Fruit fly (Drosophila melanogaster) whole organism, embryonic: ENCODE data around the gene CG8159.
A peak's percentile ranks its signal among the peaks of the same experiment; 100 is the strongest.

ENCODE experiments used
- CG10654 ChIP-seq: fragments of 200-800 bp; sonication (Bioruptor generic); optimal IDR thresholded peaks from 2 replicates; lab custom pipeline; 2016; ENCODE audit warnings: missing biosample characterization, missing genetic modification characterization
- CG10979 ChIP-seq: fragments of 200-800 bp; sonication (Bioruptor generic); optimal IDR thresholded peaks from 2 replicates; lab custom pipeline; 2018; ENCODE audit warnings: missing biosample characterization, mild to moderate bottlenecking, missing genetic modification characterization, moderate library complexity
- CG11085 ChIP-seq: fragments of 200-800 bp; sonication (Bioruptor generic); IDR thresholded peaks from 2 replicates; pipeline ENCODE4 v1.3.6; 2022; ENCODE audit warnings: missing biosample characterization, missing genetic modification characterization
- CG15269 ChIP-seq: fragments of 200-800 bp; sonication (Bioruptor generic); optimal IDR thresholded peaks from 2 replicates; lab custom pipeline; 2018; ENCODE audit warnings: missing biosample characterization, mild to moderate bottlenecking, missing genetic modification characterization, moderate library complexity
- CG17328 ChIP-seq: fragments of 200-800 bp; sonication (Bioruptor generic); IDR thresholded peaks from 2 replicates; pipeline ENCODE4 v1.3.6; 2022; ENCODE audit warnings: missing biosample characterization, missing genetic modification characterization
- CG18599 ChIP-seq: fragments of 200-800 bp; sonication (Bioruptor generic); optimal IDR thresholded peaks from 3 replicates; lab custom pipeline; 2017; ENCODE audit warnings: missing biosample characterization, missing genetic modification characterization, mild to moderate bottlenecking, moderate library complexity, missing genetic modification reagents
- CG2199 ChIP-seq: fragments of 200-800 bp; sonication (Bioruptor generic); IDR thresholded peaks from 3 replicates; pipeline ENCODE4 v1.3.6; 2022; ENCODE audit warnings: missing biosample characterization, missing genetic modification characterization
- CG2678 ChIP-seq: fragments of 200-800 bp; sonication (Bioruptor generic); optimal IDR thresholded peaks from 3 replicates; lab custom pipeline; 2019; ENCODE audit warnings: missing biosample characterization, mild to moderate bottlenecking, missing genetic modification characterization, moderate library complexity
- CG2712 ChIP-seq: fragments of 200-800 bp; optimal IDR thresholded peaks from 3 replicates; lab custom pipeline; 2019; ENCODE audit warnings: missing biosample characterization, mild to moderate bottlenecking, missing genetic modification characterization, moderate library complexity
- CG30020 ChIP-seq: fragments of 200-800 bp; optimal IDR thresholded peaks from 2 replicates; lab custom pipeline; 2019; ENCODE audit warnings: missing biosample characterization, mild to moderate bottlenecking, missing genetic modification characterization, moderate library complexity
- CG31224 ChIP-seq: fragments of 200-800 bp; sonication (Bioruptor generic); IDR thresholded peaks from 2 replicates; pipeline ENCODE4 v1.3.6; 2022; ENCODE audit warnings: missing biosample characterization, missing genetic modification characterization
- CG4730 ChIP-seq: fragments of 200-800 bp; sonication (Bioruptor generic); IDR thresholded peaks from 2 replicates; pipeline ENCODE4 v1.3.6; 2022; ENCODE audit warnings: missing biosample characterization, missing genetic modification characterization
- CG4854 ChIP-seq: fragments of 200-800 bp; sonication (Bioruptor generic); optimal IDR thresholded peaks from 2 replicates; lab custom pipeline; 2016; ENCODE audit warnings: missing biosample characterization, missing genetic modification characterization, inconsistent platforms
- CG6254 ChIP-seq: fragments of 200-800 bp; sonication (Bioruptor generic); optimal IDR thresholded peaks from 3 replicates; lab custom pipeline; 2017; ENCODE audit warnings: mild to moderate bottlenecking, missing biosample characterization, missing genetic modification reagents, missing genetic modification characterization
- CG7963 ChIP-seq: fragments of 200-800 bp; sonication (Bioruptor generic); IDR thresholded peaks from 3 replicates; pipeline ENCODE4 v1.3.6; 2022; ENCODE audit warnings: missing biosample characterization, missing genetic modification characterization; ENCODE audit not compliant: partially characterized antibody
- Dfd ChIP-seq, 2 experiments: fragments of >200 bp; optimal IDR thresholded peaks; 2 replicates each; lab custom pipeline; 2017; ENCODE audit warnings: missing biosample characterization in 2 of 2, missing genetic modification characterization in 2 of 2
- Doc3 ChIP-seq: fragments of 200-800 bp; sonication (Bioruptor generic); IDR thresholded peaks from 3 replicates; pipeline ENCODE4 v1.3.6; 2022; ENCODE audit warnings: missing biosample characterization, missing genetic modification characterization; ENCODE audit not compliant: partially characterized antibody
- Fer1 ChIP-seq: fragments of 200-800 bp; sonication (Bioruptor generic); optimal IDR thresholded peaks from 2 replicates; lab custom pipeline; 2017; ENCODE audit warnings: missing biosample characterization, mild to moderate bottlenecking, missing genetic modification characterization
- Sry-β ChIP-seq: fragments of 200-800 bp; sonication (Bioruptor generic); optimal IDR thresholded peaks from 2 replicates; lab custom pipeline; 2018; ENCODE audit warnings: missing biosample characterization, mild to moderate bottlenecking, missing genetic modification characterization, moderate library complexity
- Stat92E ChIP-seq, 3 experiments: fragments of >200 bp in 2 of 3; fragments of 200-800 bp in 1 of 3; sonication (Bioruptor generic) in 1 of 3; optimal IDR thresholded peaks; 2 replicates each; lab custom pipeline; 2017 to 2019; ENCODE audit warnings: missing biosample characterization in 3 of 3, missing genetic modification characterization in 3 of 3, mild to moderate bottlenecking in 1 of 3, moderate library complexity in 1 of 3
- Taf1 ChIP-seq: fragments of 200-800 bp; sonication (Bioruptor generic); IDR thresholded peaks from 2 replicates; pipeline ENCODE4 v1.3.6; 2022; ENCODE audit warnings: missing biosample characterization, missing genetic modification characterization
- dimm ChIP-seq: fragments of 200-800 bp; sonication (Bioruptor generic); IDR thresholded peaks from 2 replicates; pipeline ENCODE4 v1.3.6; 2022; ENCODE audit warnings: missing biosample characterization, missing genetic modification characterization
- dmrt11E ChIP-seq: fragments of 200-800 bp; sonication (Bioruptor generic); optimal IDR thresholded peaks from 3 replicates; lab custom pipeline; 2018; ENCODE audit warnings: missing biosample characterization, mild to moderate bottlenecking, missing genetic modification characterization, moderate library complexity
- grau ChIP-seq: fragments of 200-800 bp; optimal IDR thresholded peaks from 3 replicates; lab custom pipeline; 2019; ENCODE audit warnings: missing biosample characterization, mild to moderate bottlenecking, missing genetic modification characterization, moderate library complexity
- gro ChIP-seq: fragments of 200-800 bp; sonication (Bioruptor generic); optimal IDR thresholded peaks from 2 replicates; lab custom pipeline; 2016; ENCODE audit warnings: missing biosample characterization, missing genetic modification characterization
- lov ChIP-seq, 2 experiments: fragments of 200-800 bp in 1 of 2; fragments of >200 bp in 1 of 2; sonication (Bioruptor generic) in 1 of 2; IDR thresholded peaks in 1 of 2; optimal IDR thresholded peaks in 1 of 2; 2 replicates in 1 of 2; 3 replicates in 1 of 2; pipeline versions ENCODE4 v1.3.6 to Lab custom; 2017 to 2022; ENCODE audit warnings: missing biosample characterization in 1 of 2, missing genetic modification characterization in 1 of 2
- nom ChIP-seq: fragments of 200-800 bp; sonication (Bioruptor generic); optimal IDR thresholded peaks from 2 replicates; lab custom pipeline; 2017; ENCODE audit warnings: missing biosample characterization, missing genetic modification characterization, mild to moderate bottlenecking, moderate library complexity, missing genetic modification reagents
- prd ChIP-seq, 3 experiments: fragments of >200 bp in 2 of 3; fragments of 200-800 bp in 1 of 3; sonication (Bioruptor generic) in 1 of 3; optimal IDR thresholded peaks in 2 of 3; IDR thresholded peaks in 1 of 3; 2 replicates in 2 of 3; 3 replicates in 1 of 3; pipeline versions ENCODE4 v1.3.6 to Lab custom; 2017 to 2022; ENCODE audit warnings: missing biosample characterization in 1 of 3, missing genetic modification characterization in 1 of 3
- pros ChIP-seq: fragments of 200-800 bp; sonication (Bioruptor generic); optimal IDR thresholded peaks from 3 replicates; lab custom pipeline; 2019; ENCODE audit warnings: missing biosample characterization, mild to moderate bottlenecking, missing genetic modification characterization, moderate library complexity
- row ChIP-seq: fragments of 200-800 bp; sonication (Bioruptor generic); IDR thresholded peaks from 3 replicates; pipeline ENCODE4 v1.3.6; 2022; ENCODE audit warnings: missing biosample characterization, missing genetic modification characterization
- sc ChIP-seq, 3 experiments: fragments of >200 bp in 2 of 3; fragments of 200-800 bp in 1 of 3; sonication (Bioruptor generic) in 1 of 3; optimal IDR thresholded peaks; 2 replicates in 2 of 3; 3 replicates in 1 of 3; lab custom pipeline; 2017; ENCODE audit warnings: mild to moderate bottlenecking in 1 of 3, missing biosample characterization in 1 of 3, missing genetic modification characterization in 1 of 3, missing genetic modification reagents in 1 of 3
- tap ChIP-seq: fragments of 200-800 bp; optimal IDR thresholded peaks from 3 replicates; lab custom pipeline; 2019; ENCODE audit warnings: missing biosample characterization, mild to moderate bottlenecking, missing genetic modification characterization, moderate library complexity
- trem ChIP-seq: fragments of 200-800 bp; optimal IDR thresholded peaks from 3 replicates; lab custom pipeline; 2019; ENCODE audit warnings: missing biosample characterization, mild to moderate bottlenecking, missing genetic modification characterization, moderate library complexity

Gene CG8159

dm6 chr3R:8731597-8732263 lies 5.1 kb downstream of the CG8159 start, which contains the start of the genes M1BP and CG8202 (continued):
- TF ChIP-seq CG2678 (tag; lab: Kevin White, UChicago), result peak; percentile 97
- TF ChIP-seq CG31224 (GFP tag; lab: Robert Waterston, UW), result peak; percentile 52
- TF ChIP-seq CG11085, result peak; percentile 56; the same call in 1 of the 2 replicates
- no peak for TF ChIP-seq Dfd (GFP tag; optimal IDR thresholded peaks at IDR 0.05; lab: Kevin White, UChicago)
- peak; percentile 71 for TF ChIP-seq CG4730 (GFP tag; lab: Robert Waterston, UW)
- TF ChIP-seq CG10654 (GFP tag; lab: Kevin White, UChicago), result peak; percentile 85
- no peak for TF ChIP-seq CG2199 (GFP tag; lab: Robert Waterston, UW)
- TF ChIP-seq CG4854 (GFP tag; lab: Kevin White, UChicago), result peak; percentile 25
- TF ChIP-seq lov (optimal IDR thresholded peaks at IDR 0.05; lab: Kevin White, UChicago), result no peak
- TF ChIP-seq lov (GFP tag; IDR thresholded peaks at IDR 0.05; lab: Robert Waterston, UW), result no peak
- peak; percentile 92 for TF ChIP-seq dmrt11E (tag; lab: Kevin White, UChicago)
- no peak for TF ChIP-seq prd (optimal IDR thresholded peaks at IDR 0.05; lab: Kevin White, UChicago)
- peak; percentile 89 for TF ChIP-seq prd (GFP tag; IDR thresholded peaks at IDR 0.05; lab: Robert Waterston, UW)
- TF ChIP-seq CG15269 (tag; lab: Kevin White, UChicago), result peak; percentile 89
- TF ChIP-seq CG30020, result peak; percentile 85
- TF ChIP-seq CG17328, result no peak; the same call in 1 of the 2 replicates
- TF ChIP-seq dimm, result 0 out of 2 replicates have a peak, but pooled peaks have one; percentile 37
- peak; percentile 75 for TF ChIP-seq CG6254

dm6 chr3R:8739161-8739783 lies 12.6 kb downstream of the CG8159 start:
- TF ChIP-seq pros (peak; percentile 10), gro (GFP tag; lab: Kevin White, UChicago) (no peak), row (GFP tag; lab: Robert Waterston, UW) (peak; percentile 14; the same call in 1 of the 3 replicates), Stat92E (GFP tag; optimal IDR thresholded peaks at IDR 0.05; lab: Kevin White, UChicago) (peak in 1 of 3 experiments; percentile 27), nom (GFP tag; lab: Kevin White, UChicago) (peak; percentile 36), Sry-β (GFP tag; lab: Kevin White, UChicago) (peak; percentile 82), CG2199 (GFP tag; lab: Robert Waterston, UW) (peak; percentile 92; the same call in 2 of the 3 replicates), tap (tag; lab: Kevin White, UChicago) (peak; percentile 27), trem (tag; lab: Kevin White, UChicago) (peak; percentile 15), Doc3 (GFP tag; lab: Robert Waterston, UW) (no peak), CG7963 (GFP tag; lab: Robert Waterston, UW) (0 out of 3 replicates have a peak, but pooled peaks have one; percentile 18), grau (tag; lab: Kevin White, UChicago) (no peak), CG18599 (GFP tag; lab: Kevin White, UChicago) (peak; percentile 9), sc (optimal IDR thresholded peaks at IDR 0.05; lab: Kevin White, UChicago) (no peak), sc (GFP tag; optimal IDR thresholded peaks at IDR 0.05; lab: Kevin White, UChicago) (no peak), CG10979 (peak; percentile 7), Fer1 (GFP tag; lab: Kevin White, UChicago) (peak; percentile 18), CG2712 (tag; lab: Kevin White, UChicago) (peak; percentile 4), Taf1 (GFP tag; lab: Robert Waterston, UW) (no peak)
